Worm (Caenorhabditis elegans) whole organism, L1 larva: Measurements from ENCODE around the gene F16G10.6.

ENCODE experiments used
- C04F5.9 ChIP-seq: sonication (generic microtip); optimal IDR thresholded peaks from 2 replicates; lab custom pipeline; 2016; ENCODE audit warnings: missing genetic modification characterization, missing compliant biosample characterization
- fkh-8 ChIP-seq: sonication (generic microtip); optimal IDR thresholded peaks from 2 replicates; lab custom pipeline; 2016; ENCODE audit warnings: mild to moderate bottlenecking, missing genetic modification characterization, missing compliant biosample characterization
- nhr-11 ChIP-seq: fragments of 150-350 bp; optimal IDR thresholded peaks from 2 replicates; lab custom pipeline; 2014; ENCODE audit warnings: missing biosample characterization, missing genetic modification characterization
- zag-1 ChIP-seq: fragments of 150-350 bp; optimal IDR thresholded peaks from 2 replicates; lab custom pipeline; 2014; ENCODE audit warnings: missing biosample characterization, missing genetic modification characterization

DNA sequence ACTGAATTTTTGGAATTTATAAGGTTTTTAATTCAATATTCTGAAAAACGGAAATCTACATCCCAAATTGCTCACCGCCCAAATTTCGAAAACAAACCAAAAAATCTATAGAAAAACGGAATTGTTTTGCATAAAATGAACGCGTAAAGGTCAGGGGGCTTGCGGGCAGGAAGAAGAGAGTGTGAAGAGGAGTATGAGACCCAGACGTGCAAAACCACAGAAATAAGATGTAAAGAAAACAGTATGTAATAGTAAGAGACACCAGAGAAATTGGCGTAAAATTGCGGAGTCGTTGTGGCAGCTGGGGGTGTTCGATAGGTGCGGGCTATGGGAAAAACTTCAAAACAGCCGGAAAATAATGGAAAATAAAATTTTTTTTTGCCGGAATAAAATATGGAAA, 36.7 kb downstream of the F16G10.6 start:
- TF ChIP-seq zag-1 (no peak), nhr-11 (tag; lab: Kevin White, UChicago) (no peak), C04F5.9 (tag; lab: Kevin White, UChicago) (no peak), fkh-8 (tag; lab: Kevin White, UChicago) (no peak)
